Fruit fly (Drosophila melanogaster) whole organism, embryonic: ENCODE measurements around the gene cindr.

Experiments used
- Atf6 ChIP-seq: fragments of 200-800 bp; sonication (Bioruptor generic); IDR thresholded peaks from 2 replicates; pipeline ENCODE4 v1.3.6; 2022; ENCODE audit warnings: missing biosample characterization, missing genetic modification characterization
- BEAF-32 ChIP-seq: fragments of 200-800 bp; sonication (Bioruptor generic); optimal IDR thresholded peaks from 3 replicates; lab custom pipeline; 2017; ENCODE audit warnings: missing biosample characterization, missing genetic modification characterization, mild to moderate bottlenecking, moderate library complexity, missing genetic modification reagents
- CG10147 ChIP-seq: fragments of 200-800 bp; sonication (Bioruptor generic); optimal IDR thresholded peaks from 2 replicates; lab custom pipeline; 2019; ENCODE audit warnings: missing biosample characterization, mild to moderate bottlenecking, missing genetic modification characterization, moderate library complexity
- CG10321 ChIP-seq: fragments of 200-800 bp; sonication (Bioruptor generic); IDR thresholded peaks from 2 replicates; pipeline ENCODE4 v1.3.6; 2022; ENCODE audit warnings: missing biosample characterization, missing genetic modification characterization
- CG12219 ChIP-seq: fragments of 200-800 bp; sonication (Bioruptor generic); optimal IDR thresholded peaks from 3 replicates; lab custom pipeline; 2018; ENCODE audit warnings: missing biosample characterization, mild to moderate bottlenecking, missing genetic modification characterization
- CG12769 ChIP-seq: fragments of 200-800 bp; sonication (Bioruptor generic); optimal IDR thresholded peaks from 2 replicates; lab custom pipeline; 2019; ENCODE audit warnings: missing biosample characterization, mild to moderate bottlenecking, missing genetic modification characterization, moderate library complexity
- CG14710 ChIP-seq: fragments of 200-800 bp; sonication (Bioruptor generic); optimal IDR thresholded peaks from 3 replicates; lab custom pipeline; 2019; ENCODE audit warnings: missing biosample characterization, mild to moderate bottlenecking, missing genetic modification characterization, moderate library complexity
- CG15269 ChIP-seq: fragments of 200-800 bp; sonication (Bioruptor generic); optimal IDR thresholded peaks from 2 replicates; lab custom pipeline; 2018; ENCODE audit warnings: missing biosample characterization, mild to moderate bottlenecking, missing genetic modification characterization, moderate library complexity
- CG15479 ChIP-seq: fragments of 200-800 bp; sonication (Bioruptor generic); optimal IDR thresholded peaks from 3 replicates; lab custom pipeline; 2019; ENCODE audit warnings: missing biosample characterization, mild to moderate bottlenecking, missing genetic modification characterization, moderate library complexity
- CG15514 ChIP-seq: fragments of 200-800 bp; sonication (Bioruptor generic); optimal IDR thresholded peaks from 3 replicates; lab custom pipeline; 2017; ENCODE audit warnings: missing biosample characterization, missing genetic modification characterization, mild to moderate bottlenecking, moderate library complexity, missing genetic modification reagents
- CG17186 ChIP-seq: fragments of 200-800 bp; sonication (Bioruptor generic); optimal IDR thresholded peaks from 3 replicates; lab custom pipeline; 2017; ENCODE audit warnings: missing biosample characterization, missing genetic modification reagents, missing genetic modification characterization
- CG17568 ChIP-seq: fragments of 200-800 bp; sonication (Bioruptor generic); optimal IDR thresholded peaks from 2 replicates; lab custom pipeline; 2018; ENCODE audit warnings: missing biosample characterization, mild to moderate bottlenecking, missing genetic modification characterization, moderate library complexity
- CG18619 ChIP-seq: fragments of 200-800 bp; sonication (Bioruptor generic); optimal IDR thresholded peaks from 3 replicates; lab custom pipeline; 2017; ENCODE audit warnings: missing biosample characterization, mild to moderate bottlenecking, missing genetic modification characterization
- CG30403 ChIP-seq: fragments of 200-800 bp; sonication (Bioruptor generic); optimal IDR thresholded peaks from 3 replicates; lab custom pipeline; 2016; ENCODE audit warnings: missing biosample characterization, missing genetic modification characterization
- CG3163 ChIP-seq: fragments of 200-800 bp; sonication (Bioruptor generic); optimal IDR thresholded peaks from 3 replicates; lab custom pipeline; 2016; ENCODE audit warnings: missing biosample characterization, missing genetic modification characterization
- CG3847 ChIP-seq: fragments of 200-800 bp; sonication (Bioruptor generic); IDR thresholded peaks from 2 replicates; pipeline ENCODE4 v1.3.6; 2022; ENCODE audit warnings: missing biosample characterization, missing genetic modification characterization
- CG4617 ChIP-seq: fragments of 200-800 bp; sonication (Bioruptor generic); optimal IDR thresholded peaks from 3 replicates; lab custom pipeline; 2016; ENCODE audit warnings: missing biosample characterization, missing genetic modification characterization, borderline replicate concordance
- CG5245 ChIP-seq: fragments of 200-800 bp; sonication (Bioruptor generic); optimal IDR thresholded peaks from 3 replicates; lab custom pipeline; 2016; ENCODE audit warnings: missing biosample characterization, missing genetic modification characterization
- CG8765 ChIP-seq: fragments of 200-800 bp; sonication (Bioruptor generic); IDR thresholded peaks from 2 replicates; pipeline ENCODE4 v1.3.6; 2022; ENCODE audit warnings: missing biosample characterization, missing genetic modification characterization
- CG8924 ChIP-seq: fragments of 200-800 bp; optimal IDR thresholded peaks from 3 replicates; lab custom pipeline; 2019; ENCODE audit warnings: missing biosample characterization, mild to moderate bottlenecking, missing genetic modification characterization, moderate library complexity
- CG9437 ChIP-seq: fragments of 200-800 bp; sonication (Bioruptor generic); optimal IDR thresholded peaks from 2 replicates; lab custom pipeline; 2018; ENCODE audit warnings: missing biosample characterization, mild to moderate bottlenecking, missing genetic modification characterization
- D19A ChIP-seq: fragments of 200-800 bp; optimal IDR thresholded peaks from 3 replicates; lab custom pipeline; 2019; ENCODE audit warnings: missing biosample characterization, mild to moderate bottlenecking, missing genetic modification characterization, moderate library complexity
- Dip2 ChIP-seq: fragments of 200-800 bp; sonication (Bioruptor generic); IDR thresholded peaks from 2 replicates; pipeline ENCODE4 v1.3.6; 2022; ENCODE audit warnings: missing biosample characterization, missing genetic modification characterization
- HLH4C ChIP-seq: fragments of 200-800 bp; sonication (Bioruptor generic); IDR thresholded peaks from 3 replicates; pipeline ENCODE4 v1.3.6; 2022; ENCODE audit warnings: missing biosample characterization, missing genetic modification characterization; ENCODE audit not compliant: partially characterized antibody
- Lhr ChIP-seq: fragments of 200-800 bp; sonication (Bioruptor generic); optimal IDR thresholded peaks from 3 replicates; lab custom pipeline; 2017; ENCODE audit warnings: mild to moderate bottlenecking, missing biosample characterization, missing genetic modification reagents, missing genetic modification characterization
- Mad ChIP-seq: fragments of 200-800 bp; sonication (Bioruptor generic); optimal IDR thresholded peaks from 2 replicates; lab custom pipeline; 2016; ENCODE audit warnings: missing biosample characterization, missing genetic modification characterization
- Nf-YB ChIP-seq: fragments of 200-800 bp; sonication (Bioruptor generic); optimal IDR thresholded peaks from 3 replicates; lab custom pipeline; 2019; ENCODE audit warnings: missing biosample characterization, mild to moderate bottlenecking, missing genetic modification characterization, moderate library complexity
- Optix ChIP-seq: fragments of 200-800 bp; sonication (Bioruptor generic); IDR thresholded peaks from 3 replicates; pipeline ENCODE4 v1.3.6; 2022; ENCODE audit warnings: missing biosample characterization, missing genetic modification characterization
- PHDP ChIP-seq: fragments of 200-800 bp; sonication (Bioruptor generic); optimal IDR thresholded peaks from 3 replicates; lab custom pipeline; 2018; ENCODE audit warnings: missing biosample characterization, mild to moderate bottlenecking, missing genetic modification characterization, moderate library complexity
- Taf1 ChIP-seq: fragments of 200-800 bp; sonication (Bioruptor generic); IDR thresholded peaks from 2 replicates; pipeline ENCODE4 v1.3.6; 2022; ENCODE audit warnings: missing biosample characterization, missing genetic modification characterization
- Trl ChIP-seq, 3 experiments: fragments of >200 bp in 2 of 3; fragments of 200-800 bp in 1 of 3; sonication (Bioruptor generic) in 1 of 3; optimal IDR thresholded peaks; 2 replicates in 1 of 3; 3 replicates in 2 of 3; lab custom pipeline; 2016 to 2017; ENCODE audit warnings: missing biosample characterization in 1 of 3, missing genetic modification characterization in 1 of 3
- Usf ChIP-seq: fragments of 200-800 bp; sonication (Bioruptor generic); optimal IDR thresholded peaks from 2 replicates; lab custom pipeline; 2017; ENCODE audit warnings: missing genotype, missing biosample characterization, missing genetic modification characterization
- danr ChIP-seq: fragments of 200-800 bp; sonication (Bioruptor generic); IDR thresholded peaks from 2 replicates; pipeline ENCODE4 v1.3.6; 2022; ENCODE audit warnings: missing biosample characterization, missing genetic modification characterization
- dysf ChIP-seq: fragments of 200-800 bp; sonication (Bioruptor generic); IDR thresholded peaks from 3 replicates; pipeline ENCODE4 v1.3.6; 2022; ENCODE audit warnings: missing biosample characterization, missing genetic modification characterization
- exex ChIP-seq: fragments of 200-800 bp; sonication (Bioruptor generic); optimal IDR thresholded peaks from 4 replicates; lab custom pipeline; 2018; ENCODE audit warnings: missing biosample characterization, mild to moderate bottlenecking, missing genetic modification characterization, moderate library complexity
- gce ChIP-seq: fragments of 200-800 bp; sonication (Bioruptor generic); IDR thresholded peaks from 3 replicates; pipeline ENCODE4 v1.3.6; 2022; ENCODE audit warnings: missing biosample characterization, missing genetic modification characterization
- gro ChIP-seq: fragments of 200-800 bp; sonication (Bioruptor generic); optimal IDR thresholded peaks from 2 replicates; lab custom pipeline; 2016; ENCODE audit warnings: missing biosample characterization, missing genetic modification characterization
- ham ChIP-seq: fragments of 200-800 bp; sonication (Bioruptor generic); IDR thresholded peaks from 2 replicates; pipeline ENCODE4 v1.3.6; 2022; ENCODE audit warnings: missing biosample characterization, missing genetic modification characterization
- hth ChIP-seq: fragments of >200 bp; optimal IDR thresholded peaks from 2 replicates; lab custom pipeline; 2017; ENCODE audit warnings: inconsistent platforms
- jing ChIP-seq: fragments of 200-800 bp; sonication (Bioruptor generic); optimal IDR thresholded peaks from 2 replicates; lab custom pipeline; 2018; ENCODE audit warnings: missing biosample characterization, mild to moderate bottlenecking, missing genetic modification characterization
- knrl ChIP-seq: fragments of 200-800 bp; sonication (Bioruptor generic); IDR thresholded peaks from 3 replicates; pipeline ENCODE4 v1.3.6; 2022; ENCODE audit warnings: missing biosample characterization, missing genetic modification characterization; ENCODE audit not compliant: partially characterized antibody
- lilli ChIP-seq: fragments of 200-800 bp; sonication (Bioruptor generic); optimal IDR thresholded peaks from 3 replicates; lab custom pipeline; 2016; ENCODE audit warnings: missing biosample characterization, missing genetic modification characterization
- pfk ChIP-seq: fragments of 200-800 bp; sonication (Bioruptor generic); optimal IDR thresholded peaks from 2 replicates; lab custom pipeline; 2018; ENCODE audit warnings: missing biosample characterization, mild to moderate bottlenecking, missing genetic modification characterization, moderate library complexity
- ranshi ChIP-seq: fragments of 200-800 bp; sonication (Bioruptor generic); IDR thresholded peaks from 2 replicates; pipeline ENCODE4 v1.3.6; 2022; ENCODE audit warnings: missing biosample characterization, missing genetic modification characterization
- shn ChIP-seq: fragments of 200-800 bp; sonication (Bioruptor generic); optimal IDR thresholded peaks from 3 replicates; lab custom pipeline; 2016; ENCODE audit warnings: missing biosample characterization, missing genetic modification characterization
- stc ChIP-seq: fragments of 200-800 bp; sonication (Bioruptor generic); IDR thresholded peaks from 2 replicates; pipeline ENCODE4 v1.3.6; 2022; ENCODE audit warnings: missing biosample characterization, missing genetic modification characterization
- tap ChIP-seq: fragments of 200-800 bp; optimal IDR thresholded peaks from 3 replicates; lab custom pipeline; 2019; ENCODE audit warnings: missing biosample characterization, mild to moderate bottlenecking, missing genetic modification characterization, moderate library complexity
- tgo ChIP-seq: fragments of 200-800 bp; sonication (Bioruptor generic); IDR thresholded peaks from 3 replicates; pipeline ENCODE4 v1.3.6; 2022; ENCODE audit warnings: missing biosample characterization, missing genetic modification characterization
- tna ChIP-seq: fragments of 200-800 bp; sonication (Bioruptor generic); IDR thresholded peaks from 2 replicates; pipeline ENCODE4 v1.3.6; 2022; ENCODE audit warnings: missing biosample characterization, missing genetic modification characterization; ENCODE audit not compliant: partially characterized antibody
- vvl ChIP-seq: fragments of 200-800 bp; sonication (Bioruptor generic); IDR thresholded peaks from 2 replicates; pipeline ENCODE4 v1.3.6; 2022; ENCODE audit warnings: missing biosample characterization, missing genetic modification characterization

The cindr gene

DNA sequence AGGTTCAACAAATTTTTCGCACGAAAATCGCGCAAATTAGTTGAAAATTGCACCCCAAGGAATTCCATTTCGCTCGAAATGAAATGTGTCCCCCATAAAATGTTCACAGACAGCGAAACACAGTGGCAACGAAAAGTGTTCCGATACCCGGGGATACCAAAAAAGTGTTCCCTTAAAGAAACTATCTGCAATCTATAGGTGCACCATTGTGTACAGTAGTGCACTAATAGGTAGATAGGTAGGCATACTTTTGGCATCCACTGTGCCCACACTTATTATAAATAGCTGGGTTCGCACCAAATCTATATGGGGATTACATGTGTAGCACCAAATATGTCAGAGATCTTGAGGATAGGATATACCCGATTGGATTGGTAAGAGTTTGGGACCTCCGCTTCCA is 11.7 kb upstream of the cindr start (continued):
- TF ChIP-seq pfk (GFP tag; lab: Kevin White, UChicago) = no peak
- peak; percentile 53; the same call in 1 of the 2 replicates for TF ChIP-seq CG10321 (GFP tag; lab: Robert Waterston, UW)
- peak; percentile 79 for TF ChIP-seq dysf (GFP tag; lab: Robert Waterston, UW)
- no peak for TF ChIP-seq CG15479
- no peak for TF ChIP-seq exex
- TF ChIP-seq CG8765 = peak; percentile 42; the same call in 1 of the 2 replicates
- no peak for TF ChIP-seq Dip2 (GFP tag; lab: Robert Waterston, UW)
- TF ChIP-seq Nf-YB (GFP tag; lab: Kevin White, UChicago) = peak; percentile 12
- TF ChIP-seq danr (GFP tag; lab: Robert Waterston, UW) = peak; percentile 37; the same call in 1 of the 2 replicates
- TF ChIP-seq knrl (GFP tag; lab: Robert Waterston, UW) = no peak
- TF ChIP-seq BEAF-32 = no peak
- TF ChIP-seq Mad (GFP tag; lab: Kevin White, UChicago) = peak; percentile 37
- TF ChIP-seq CG18619 (GFP tag; lab: Kevin White, UChicago) = peak; percentile 51
- no peak for TF ChIP-seq hth
- TF ChIP-seq Trl (optimal IDR thresholded peaks at IDR 0.05; lab: Kevin White, UChicago) = no peak
- TF ChIP-seq Trl (GFP tag; optimal IDR thresholded peaks at IDR 0.05; lab: Kevin White, UChicago) = peak; percentile 11
- TF ChIP-seq vvl (GFP tag; lab: Robert Waterston, UW) = peak; percentile 86
- TF ChIP-seq gce (GFP tag; lab: Robert Waterston, UW) = 0 out of 3 replicates have a peak, but pooled peaks have one; percentile 40
- peak; percentile 65 for TF ChIP-seq CG15269 (tag; lab: Kevin White, UChicago)
- peak; percentile 44 for TF ChIP-seq CG3163 (GFP tag; lab: Kevin White, UChicago)
- peak; percentile 10 for TF ChIP-seq CG10147 (GFP tag; lab: Kevin White, UChicago)
- TF ChIP-seq HLH4C (GFP tag; lab: Robert Waterston, UW) = no peak
- no peak for TF ChIP-seq D19A
- peak; percentile 65 for TF ChIP-seq CG12219 (GFP tag; lab: Kevin White, UChicago)
- TF ChIP-seq tap (tag; lab: Kevin White, UChicago) = peak; percentile 37
- peak; percentile 19 for TF ChIP-seq Lhr (GFP tag; lab: Kevin White, UChicago)
- peak; percentile 74; the same call in 1 of the 2 replicates for TF ChIP-seq Taf1
- TF ChIP-seq shn (GFP tag; lab: Kevin White, UChicago) = peak; percentile 43
- TF ChIP-seq jing (GFP tag; lab: Kevin White, UChicago) = peak; percentile 48
- TF ChIP-seq ranshi (GFP tag; lab: Robert Waterston, UW) = peak; percentile 75; the same call in 1 of the 2 replicates
- TF ChIP-seq gro (GFP tag; lab: Kevin White, UChicago) = peak; percentile 1
- no peak for TF ChIP-seq CG8924 (tag; lab: Kevin White, UChicago)
- TF ChIP-seq stc = peak; percentile 51
- TF ChIP-seq CG9437 (GFP tag; lab: Kevin White, UChicago) = no peak
- TF ChIP-seq Optix (GFP tag; lab: Robert Waterston, UW) = peak; percentile 80
- TF ChIP-seq Usf (GFP tag; lab: Kevin White, UChicago) = peak; percentile 41
- TF ChIP-seq CG30403 (GFP tag; lab: Kevin White, UChicago) = peak; percentile 42
- no peak for TF ChIP-seq ham (GFP tag; lab: Robert Waterston, UW)
- peak; percentile 89 for TF ChIP-seq CG12769 (tag; lab: Kevin White, UChicago)
- TF ChIP-seq CG5245 = peak; percentile 17
- no peak for TF ChIP-seq CG17186 (GFP tag; lab: Kevin White, UChicago)
- TF ChIP-seq CG14710 = no peak
- TF ChIP-seq Atf6 = peak; percentile 84
- TF ChIP-seq CG17568 (GFP tag; lab: Kevin White, UChicago) = no peak
- no peak for TF ChIP-seq tna
- peak; percentile 75 for TF ChIP-seq tgo (GFP tag; lab: Robert Waterston, UW)
- TF ChIP-seq CG4617 = no peak
- TF ChIP-seq CG3847 (GFP tag; lab: Robert Waterston, UW) = peak; percentile 63
- no peak for TF ChIP-seq CG15514 (GFP tag; lab: Kevin White, UChicago)
- peak; percentile 71 for TF ChIP-seq lilli (GFP tag; lab: Kevin White, UChicago)
- TF ChIP-seq PHDP (tag; lab: Kevin White, UChicago) = peak; percentile 52
